Worm (Caenorhabditis elegans): Measurements from ENCODE around the gene C04C3.4.
"Not testable (repeated sequence)": the region's sequence is repeated elsewhere in the genome, so short reads cannot be mapped to it uniquely, and the experiment has no call there.

C04C3.4 gene

DNA sequence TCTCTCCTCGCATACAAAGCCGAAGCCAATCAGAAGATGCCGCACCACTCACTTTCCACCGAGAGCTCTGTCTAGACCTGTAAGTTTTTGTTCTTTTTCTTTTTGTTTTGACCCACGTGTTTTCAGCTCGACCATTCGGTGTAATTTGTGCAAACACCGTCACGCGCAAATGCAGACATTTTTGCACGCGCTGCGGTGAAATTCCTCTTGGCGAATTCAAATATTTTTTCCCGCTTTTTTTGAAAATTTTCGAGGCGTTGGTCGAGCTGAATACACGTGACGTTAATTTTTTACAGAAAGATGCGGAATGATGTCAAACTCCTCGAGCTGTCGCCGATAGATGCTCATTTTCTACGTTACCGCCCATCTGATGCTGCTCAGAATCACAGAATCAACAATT, at the start of gene C04C3.4:
TSS of gene C04C3.4 (plus strand) at position 301 of the 400 bp plus-strand sequence.
- not testable (repeated sequence) for TF ChIP-seq madf-2 (tag; optimal IDR thresholded peaks at IDR 0.05); ztf-16 (tag; optimal IDR thresholded peaks at IDR 0.05); unc-55 (GFP tag; optimal IDR thresholded peaks at IDR 0.05)

DNA sequence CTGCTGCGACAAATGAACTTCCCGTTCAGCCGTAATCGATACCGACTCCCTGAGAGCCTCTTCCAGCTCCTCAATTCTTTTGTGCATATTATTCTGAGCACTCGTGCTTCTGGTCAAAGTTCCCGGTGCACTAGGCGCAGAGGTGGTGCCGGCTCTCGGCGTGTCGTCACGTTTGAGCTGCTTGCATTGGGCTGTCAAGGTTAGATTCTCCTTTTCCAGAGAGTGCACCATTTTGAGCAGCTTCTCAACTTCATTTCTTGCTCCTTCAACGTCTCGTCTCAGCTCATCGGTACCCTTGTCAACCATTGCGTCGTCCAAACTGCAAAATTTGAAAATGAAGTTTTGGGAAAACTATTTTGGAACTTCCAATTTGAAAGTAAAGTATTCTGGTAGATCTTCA, 48.7 kb upstream of the C04C3.4 start:
- TF ChIP-seq C08G9.2 (tag; optimal IDR thresholded peaks at IDR 0.05) (no peak), ztf-16 (tag; optimal IDR thresholded peaks at IDR 0.05) (no peak), ceh-30 (tag; optimal IDR thresholded peaks at IDR 0.05) (no peak), hlh-15 (tag; optimal IDR thresholded peaks at IDR 0.05) (no peak), ceh-14 (tag; optimal IDR thresholded peaks at IDR 0.05) (no peak)

DNA sequence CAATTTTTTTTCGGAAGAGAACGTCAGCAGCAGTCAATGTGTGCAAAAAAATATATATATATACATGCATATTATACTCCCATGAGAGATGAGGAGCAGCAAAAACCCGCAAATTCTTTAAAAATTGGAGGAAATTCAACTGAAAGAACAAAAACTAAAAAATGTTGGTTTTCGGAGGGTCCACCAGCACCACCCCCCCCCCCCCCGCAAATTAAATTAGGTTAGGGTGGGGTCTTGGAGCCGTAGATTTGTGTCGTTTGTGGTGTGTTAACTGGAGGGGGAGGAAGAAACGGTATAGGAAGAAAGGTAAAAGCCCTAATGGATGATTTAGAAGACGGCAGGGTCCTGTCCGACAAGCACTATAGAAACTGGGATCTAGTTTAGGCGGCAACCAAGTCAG, 45.8 kb upstream of the C04C3.4 start:
- TF ChIP-seq ceh-22 (tag; optimal IDR thresholded peaks at IDR 0.05) (no peak), fax-1 (tag; optimal IDR thresholded peaks at IDR 0.05) (no peak), fkh-6 (tag; optimal IDR thresholded peaks at IDR 0.05) (no peak), eyg-1 (tag; optimal IDR thresholded peaks at IDR 0.05) (no peak), K02D7.2 (tag; optimal IDR thresholded peaks at IDR 0.05) (no peak), nhr-232 (tag; optimal IDR thresholded peaks at IDR 0.05) (no peak), unc-3 (GFP tag; conservative IDR thresholded peaks at IDR 0.05) (no peak), unc-3 (tag; optimal IDR thresholded peaks at IDR 0.05) (no peak), Y22D7AL.16 (tag; optimal IDR thresholded peaks at IDR 0.05) (no peak)

DNA sequence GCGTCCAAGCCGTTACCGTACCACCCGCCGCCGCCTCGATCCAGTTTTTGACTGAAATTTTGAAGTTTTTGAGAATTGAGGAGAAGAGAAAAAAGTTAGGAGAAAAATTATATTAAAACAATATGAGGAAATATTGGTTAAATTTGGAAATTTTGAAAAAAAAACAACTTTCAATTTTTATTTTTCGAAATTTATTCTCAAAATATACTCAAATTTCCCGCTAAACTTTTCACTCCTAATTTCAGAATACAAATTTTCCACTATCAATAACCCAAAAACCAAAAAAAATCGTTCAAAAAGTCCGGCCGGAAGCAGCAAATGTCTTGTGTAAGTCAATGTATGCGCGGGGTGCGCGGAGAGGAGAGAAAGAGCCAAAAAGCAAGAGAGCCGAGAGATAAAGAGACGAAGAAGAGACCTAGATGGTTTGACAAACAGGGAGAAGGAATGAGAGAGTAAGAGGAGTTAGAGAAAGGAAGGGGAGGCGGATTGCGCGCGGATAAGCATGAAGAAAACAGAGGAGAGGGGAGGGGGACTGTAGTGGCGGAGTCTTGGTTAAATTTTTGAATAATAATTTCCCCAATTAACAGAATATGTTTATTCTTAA, 44.1 kb upstream of the C04C3.4 start, which contains the start of gene elks-1:
TSS of gene elks-1 (minus strand) at position 51 of the 604 bp plus-strand sequence.
- no peak for TF ChIP-seq ama-1 (optimal IDR thresholded peaks at IDR 0.05)
- TF ChIP-seq ceh-24 (tag; optimal IDR thresholded peaks at IDR 0.05), result no peak
- TF ChIP-seq T23F11.4 (GFP tag; optimal IDR thresholded peaks at IDR 0.05), result no peak
- no peak for TF ChIP-seq npax-4 (tag; optimal IDR thresholded peaks at IDR 0.05)
- TF ChIP-seq ceh-31 (tag; optimal IDR thresholded peaks at IDR 0.05), result peak; percentile 11
- TF ChIP-seq elt-4 (tag; optimal IDR thresholded peaks at IDR 0.05), result no peak
- TF ChIP-seq pha-2 (tag; optimal IDR thresholded peaks at IDR 0.05), result no peak
- TF ChIP-seq ceh-6 (GFP tag; optimal IDR thresholded peaks at IDR 0.05), result no peak
- no peak for TF ChIP-seq sdc-2 (tag; optimal IDR thresholded peaks at IDR 0.05)
- TF ChIP-seq nfya-1 (tag; optimal IDR thresholded peaks at IDR 0.05), result peak; percentile 53
- TF ChIP-seq ets-4 (tag; optimal IDR thresholded peaks at IDR 0.05), result no peak
- TF ChIP-seq nhr-11 (tag; optimal IDR thresholded peaks at IDR 0.05), result no peak
- peak; percentile 28 for TF ChIP-seq ref-2 (tag; optimal IDR thresholded peaks at IDR 0.05)
- TF ChIP-seq C08G9.2 (tag; optimal IDR thresholded peaks at IDR 0.05), result no peak
- no peak for TF ChIP-seq F13H6.1 (tag; optimal IDR thresholded peaks at IDR 0.05)
- TF ChIP-seq ceh-45 (GFP tag; IDR thresholded peaks at IDR 0.05), result no peak
- TF ChIP-seq madf-2 (tag; optimal IDR thresholded peaks at IDR 0.05), result no peak
- no peak for TF ChIP-seq fkh-10 (GFP tag; optimal IDR thresholded peaks at IDR 0.05)
- TF ChIP-seq ceh-34 (tag; optimal IDR thresholded peaks at IDR 0.05), result peak; percentile 27
- no peak for TF ChIP-seq syd-9 (tag; optimal IDR thresholded peaks at IDR 0.05)
- TF ChIP-seq tbx-2 (tag; optimal IDR thresholded peaks at IDR 0.05), result peak; percentile 17

DNA sequence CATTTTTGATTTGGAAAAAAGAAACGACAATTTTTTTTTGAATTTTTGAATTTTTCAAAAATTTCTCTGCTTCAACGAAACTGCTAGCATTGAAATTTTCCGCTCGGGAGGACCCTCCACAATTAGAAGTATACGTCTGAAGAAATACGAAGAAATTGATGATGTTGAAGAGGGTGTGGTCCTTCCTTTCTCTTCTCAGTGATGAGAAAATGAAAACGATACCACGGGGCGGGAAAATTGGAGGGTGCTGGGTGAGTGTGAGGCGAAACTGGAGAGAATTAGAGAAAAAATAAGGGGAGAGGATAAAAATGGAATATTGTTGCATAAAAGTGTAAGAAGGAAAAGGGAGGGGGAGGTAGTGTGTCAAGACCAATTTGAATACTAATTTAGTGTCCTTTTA, 42.1 kb upstream of the C04C3.4 start:
- TF ChIP-seq tbx-7 (tag; optimal IDR thresholded peaks at IDR 0.05), result no peak
- peak; percentile 27 for TF ChIP-seq ref-2 (tag; optimal IDR thresholded peaks at IDR 0.05)
- TF ChIP-seq che-1 (tag; optimal IDR thresholded peaks at IDR 0.05), result no peak
- TF ChIP-seq unc-42 (tag; optimal IDR thresholded peaks at IDR 0.05), result peak; percentile 12
